Worm (Caenorhabditis elegans) whole organism, L4 larva: Measurements from ENCODE around the gene F59B10.5.

Experiments used
- D1046.2 ChIP-seq: fragments of 200-800 bp; sonication (Bioruptor generic); IDR thresholded peaks from 2 replicates; pipeline ENCODE4 v1.3.6; 2022; ENCODE audit warnings: missing genetic modification characterization, missing compliant biosample characterization
- F10B5.3 ChIP-seq: sonication (generic microtip); optimal IDR thresholded peaks from 2 replicates; lab custom pipeline; 2016; ENCODE audit warnings: mild to moderate bottlenecking, missing genetic modification characterization, missing compliant biosample characterization
- F26F4.8 ChIP-seq: fragments of 200-800 bp; sonication (Bioruptor generic); conservative IDR thresholded peaks from 2 replicates; pipeline ENCODE4 v1.3.6; 2022; ENCODE audit warnings: missing genetic modification characterization, missing compliant biosample characterization
- F44E2.7 ChIP-seq: fragments of 200-800 bp; sonication (Bioruptor generic); IDR thresholded peaks from 2 replicates; pipeline ENCODE4 v2.1.2; 2022; ENCODE audit warnings: missing genetic modification characterization, missing compliant biosample characterization
- T20F7.1 ChIP-seq: fragments of 200-800 bp; sonication (Bioruptor generic); optimal IDR thresholded peaks from 2 replicates; lab custom pipeline; 2018; ENCODE audit warnings: mild to moderate bottlenecking, missing genetic modification characterization, missing compliant biosample characterization
- Y105C5A.15 ChIP-seq: fragments of 200-800 bp; sonication (Bioruptor generic); IDR thresholded peaks from 2 replicates; pipeline ENCODE4 v1.3.6; 2022; ENCODE audit warnings: missing genetic modification characterization, missing compliant biosample characterization
- Y48G9A.11 ChIP-seq: fragments of 200-800 bp; sonication (Bioruptor generic); IDR thresholded peaks from 2 replicates; pipeline ENCODE4 v1.3.6; 2022; ENCODE audit warnings: missing genetic modification reagents, missing genetic modification characterization, missing compliant biosample characterization
- ZK337.2 ChIP-seq: fragments of 200-800 bp; sonication (Bioruptor generic); IDR thresholded peaks from 2 replicates; pipeline ENCODE4 v1.3.6; 2022; ENCODE audit warnings: missing genetic modification reagents, missing genetic modification characterization, missing compliant biosample characterization
- ama-1 ChIP-seq: fragments of 150-350 bp; optimal IDR thresholded peaks from 2 replicates; lab custom pipeline; 2014; ENCODE audit warnings: inconsistent platforms, mixed read lengths
- arid-1 ChIP-seq: fragments of 200-800 bp; sonication (Bioruptor generic); conservative IDR thresholded peaks from 2 replicates; pipeline ENCODE4 v1.3.6; 2022; ENCODE audit warnings: missing genetic modification reagents, missing genetic modification characterization, missing compliant biosample characterization
- attf-4 ChIP-seq: sonication (generic microtip); optimal IDR thresholded peaks from 3 replicates; lab custom pipeline; 2017; ENCODE audit warnings: missing biosample characterization, missing genetic modification characterization
- ceh-20 ChIP-seq: fragments of 200-800 bp; sonication (Bioruptor generic); IDR thresholded peaks from 2 replicates; pipeline ENCODE4 v1.3.6; 2022; ENCODE audit warnings: missing genetic modification reagents, missing genetic modification characterization, missing compliant biosample characterization
- ceh-44 ChIP-seq: fragments of 200-800 bp; sonication (Bioruptor generic); IDR thresholded peaks from 2 replicates; pipeline ENCODE4 v1.3.6; 2022; ENCODE audit warnings: missing genetic modification reagents, missing genetic modification characterization, missing compliant biosample characterization
- ceh-62 ChIP-seq: sonication (generic microtip); optimal IDR thresholded peaks from 2 replicates; lab custom pipeline; 2017; ENCODE audit warnings: missing biosample characterization, missing genetic modification characterization
- ctbp-1 ChIP-seq: fragments of 200-800 bp; sonication (Bioruptor generic); IDR thresholded peaks from 2 replicates; pipeline ENCODE4 v1.3.6; 2022; ENCODE audit warnings: missing genetic modification reagents, missing genetic modification characterization, missing compliant biosample characterization
- daf-19 ChIP-seq: fragments of 200-800 bp; sonication (Bioruptor generic); conservative IDR thresholded peaks from 2 replicates; pipeline ENCODE4 v1.3.6; 2022; ENCODE audit warnings: missing genetic modification characterization, missing compliant biosample characterization
- daf-8 ChIP-seq: fragments of 200-800 bp; sonication (Bioruptor generic); IDR thresholded peaks from 2 replicates; pipeline ENCODE4 v1.3.6; 2022; ENCODE audit warnings: missing genetic modification characterization, missing compliant biosample characterization
- dmd-6 ChIP-seq: fragments of 200-800 bp; sonication (Bioruptor generic); IDR thresholded peaks from 2 replicates; pipeline ENCODE4 v1.3.6; 2022; ENCODE audit warnings: missing genetic modification reagents, missing genetic modification characterization, missing compliant biosample characterization
- dmd-9 ChIP-seq: fragments of 200-800 bp; sonication (Bioruptor generic); IDR thresholded peaks from 2 replicates; pipeline ENCODE4 v1.3.6; 2022; ENCODE audit warnings: missing genetic modification reagents, missing genetic modification characterization, missing compliant biosample characterization
- dve-1 ChIP-seq: sonication (generic microtip); optimal IDR thresholded peaks from 2 replicates; lab custom pipeline; 2017; ENCODE audit warnings: antibody characterized with exemption, mild to moderate bottlenecking, missing genetic modification characterization, missing compliant biosample characterization; ENCODE audit not compliant: insufficient read depth
- egl-27 ChIP-seq: sonication (generic microtip); optimal IDR thresholded peaks from 3 replicates; lab custom pipeline; 2017; ENCODE audit warnings: missing biosample characterization, missing genetic modification reagents, missing genetic modification characterization
- gei-8 ChIP-seq: fragments of 200-800 bp; sonication (Bioruptor generic); optimal IDR thresholded peaks from 2 replicates; lab custom pipeline; 2018; ENCODE audit warnings: mild to moderate bottlenecking, missing genetic modification characterization, missing compliant biosample characterization
- hlh-11 ChIP-seq: fragments of 200-800 bp; sonication (Bioruptor generic); optimal IDR thresholded peaks from 2 replicates; lab custom pipeline; 2018; ENCODE audit warnings: mild to moderate bottlenecking, missing genetic modification characterization, missing compliant biosample characterization
- lim-7 ChIP-seq: fragments of 200-800 bp; sonication (Bioruptor generic); IDR thresholded peaks from 2 replicates; pipeline ENCODE4 v1.3.6; 2022; ENCODE audit warnings: missing genetic modification characterization, missing compliant biosample characterization
- lin-1 ChIP-seq: fragments of 200-800 bp; sonication (Bioruptor generic); IDR thresholded peaks from 2 replicates; pipeline ENCODE4 v1.3.6; 2022; ENCODE audit warnings: missing genetic modification reagents, missing genetic modification characterization, missing compliant biosample characterization
- lin-29 ChIP-seq: fragments of 200-800 bp; sonication (Bioruptor generic); IDR thresholded peaks from 2 replicates; pipeline ENCODE4 v1.3.6; 2022; ENCODE audit warnings: missing genetic modification reagents, missing genetic modification characterization, missing compliant biosample characterization
- lin-39 ChIP-seq: fragments of 150-350 bp; optimal IDR thresholded peaks from 2 replicates; lab custom pipeline; 2014; ENCODE audit warnings: missing biosample characterization, missing genetic modification reagents, missing genetic modification characterization
- lir-3 ChIP-seq: sonication (generic microtip); optimal IDR thresholded peaks from 2 replicates; lab custom pipeline; 2016; ENCODE audit warnings: mild to moderate bottlenecking, missing genetic modification characterization, missing compliant biosample characterization
- madf-9 ChIP-seq: fragments of 200-800 bp; sonication (Bioruptor generic); conservative IDR thresholded peaks from 2 replicates; pipeline ENCODE4 v1.3.6; 2022; ENCODE audit warnings: missing genetic modification reagents, missing genetic modification characterization, missing compliant biosample characterization
- mdl-1 ChIP-seq, 2 experiments: fragments of 150-350 bp in 1 of 2; sonication (generic microtip) in 1 of 2; optimal IDR thresholded peaks; 2 replicates each; lab custom pipeline; 2014 to 2017; ENCODE audit warnings: missing biosample characterization in 2 of 2, missing genetic modification characterization in 2 of 2
- mes-2 ChIP-seq: sonication (generic microtip); optimal IDR thresholded peaks from 2 replicates; lab custom pipeline; 2016; ENCODE audit warnings: missing genotype, mild to moderate bottlenecking, missing genetic modification characterization, missing compliant biosample characterization; ENCODE audit not compliant: poor library complexity, severe bottlenecking
- mxl-3 ChIP-seq: fragments of 200-800 bp; sonication (Bioruptor generic); optimal IDR thresholded peaks from 2 replicates; lab custom pipeline; 2018; ENCODE audit warnings: mild to moderate bottlenecking, missing genetic modification characterization, missing compliant biosample characterization
- nhr-102 ChIP-seq: sonication (generic microtip); optimal IDR thresholded peaks from 2 replicates; lab custom pipeline; 2016; ENCODE audit warnings: mild to moderate bottlenecking, missing genetic modification characterization, moderate library complexity, missing compliant biosample characterization
- nhr-111 ChIP-seq: fragments of 200-800 bp; sonication (Bioruptor generic); optimal IDR thresholded peaks from 2 replicates; lab custom pipeline; 2018; ENCODE audit warnings: mild to moderate bottlenecking, missing genetic modification characterization, missing compliant biosample characterization
- nhr-25 ChIP-seq: sonication (generic microtip); optimal IDR thresholded peaks from 2 replicates; lab custom pipeline; 2017; ENCODE audit warnings: missing genetic modification characterization, mild to moderate bottlenecking, missing compliant biosample characterization, antibody characterized with exemption, moderate library complexity, borderline replicate concordance; ENCODE audit not compliant: insufficient read depth
- nhr-41 ChIP-seq: fragments of 200-800 bp; sonication (Bioruptor generic); IDR thresholded peaks from 2 replicates; pipeline ENCODE4 v1.3.6; 2022; ENCODE audit warnings: missing genetic modification reagents, missing genetic modification characterization, missing compliant biosample characterization
- nhr-6 ChIP-seq: fragments of 150-350 bp; optimal IDR thresholded peaks from 2 replicates; lab custom pipeline; 2014; ENCODE audit warnings: missing biosample characterization, missing genetic modification characterization
- nhr-76 ChIP-seq: fragments of 150-350 bp; optimal IDR thresholded peaks from 2 replicates; lab custom pipeline; 2014; ENCODE audit warnings: missing biosample characterization, missing genetic modification characterization
- php-3 ChIP-seq: fragments of 200-800 bp; sonication (Bioruptor generic); IDR thresholded peaks from 2 replicates; pipeline ENCODE4 v1.3.6; 2022; ENCODE audit warnings: missing genetic modification reagents, missing genetic modification characterization, missing compliant biosample characterization
- saeg-2 ChIP-seq: fragments of 200-800 bp; sonication (Bioruptor generic); IDR thresholded peaks from 2 replicates; pipeline ENCODE4 v1.3.6; 2022; ENCODE audit warnings: missing genetic modification reagents, missing genetic modification characterization, missing compliant biosample characterization
- snpc-1.2 ChIP-seq: fragments of 200-800 bp; sonication (Bioruptor generic); IDR thresholded peaks from 2 replicates; pipeline ENCODE4 v1.3.6; 2022; ENCODE audit warnings: missing genetic modification reagents, missing genetic modification characterization, missing compliant biosample characterization
- snpc-4 ChIP-seq: fragments of 150-350 bp; optimal IDR thresholded peaks from 2 replicates; lab custom pipeline; 2014; ENCODE audit warnings: missing biosample characterization, missing genetic modification characterization
- spr-3 ChIP-seq: fragments of 200-800 bp; sonication (Bioruptor generic); optimal IDR thresholded peaks from 2 replicates; lab custom pipeline; 2018; ENCODE audit warnings: mild to moderate bottlenecking, missing genetic modification characterization, missing compliant biosample characterization
- tra-1 ChIP-seq: fragments of 200-800 bp; sonication (Bioruptor generic); IDR thresholded peaks from 2 replicates; pipeline ENCODE4 v1.3.6; 2022; ENCODE audit warnings: missing genetic modification reagents, missing genetic modification characterization, missing compliant biosample characterization
- unc-130 ChIP-seq: sonication (generic microtip); optimal IDR thresholded peaks from 2 replicates; lab custom pipeline; 2016; ENCODE audit warnings: missing genetic modification reagents, missing genetic modification characterization, missing compliant biosample characterization
- unc-39 ChIP-seq: sonication (generic microtip); optimal IDR thresholded peaks from 2 replicates; lab custom pipeline; 2017; ENCODE audit warnings: missing biosample characterization, missing genetic modification characterization
- unc-62 ChIP-seq, 3 experiments: fragments of 150-350 bp in 1 of 3; sonication (generic microtip); optimal IDR thresholded peaks in 2 of 3; peaks in 1 of 3; 1 replicate in 1 of 3; 2 replicates in 2 of 3; lab custom pipeline; 2014 to 2017; ENCODE audit warnings: missing biosample characterization in 3 of 3, missing genetic modification characterization in 3 of 3, missing genetic modification reagents in 3 of 3, missing genotype in 1 of 3
- ztf-11 ChIP-seq: fragments of 150-350 bp; optimal IDR thresholded peaks from 2 replicates; lab custom pipeline; 2014; ENCODE audit warnings: missing biosample characterization, missing genetic modification characterization

The F59B10.5 gene

ce11 chrII:10542654-10543456 lies 19.4 kb upstream of the F59B10.5 start (continued):
- TF ChIP-seq spr-3 (GFP tag; lab: Kevin White, UChicago): peak; percentile 36
- TF ChIP-seq Y105C5A.15: peak; percentile 14; the same call in 1 of the 2 replicates
- TF ChIP-seq D1046.2 (GFP tag; lab: Robert Waterston, UW): peak; percentile 57; the same call in 1 of the 2 replicates
- peak; percentile 50 for TF ChIP-seq nhr-41
- peak; percentile 22 for TF ChIP-seq attf-4 (tag; lab: Kevin White, UChicago)
- TF ChIP-seq nhr-6: peak; percentile 4
- TF ChIP-seq arid-1 (GFP tag; lab: Robert Waterston, UW): peak; percentile 66; the same call in 1 of the 2 replicates
- peak; percentile 2; the same call in 1 of the 2 replicates for TF ChIP-seq dmd-9 (GFP tag; lab: Robert Waterston, UW)
- TF ChIP-seq madf-9 (GFP tag; lab: Robert Waterston, UW): peak; percentile 4; the same call in 1 of the 2 replicates
- TF ChIP-seq nhr-111 (GFP tag; lab: Kevin White, UChicago): no peak
- peak; percentile 55; the same call in 1 of the 2 replicates for TF ChIP-seq ZK337.2
- TF ChIP-seq daf-19: peak; percentile 70; the same call in 1 of the 2 replicates
- TF ChIP-seq unc-39: no peak
- TF ChIP-seq snpc-1.2 (GFP tag; lab: Robert Waterston, UW): peak; percentile 70
- TF ChIP-seq ama-1 (lab: Kevin White, UChicago): peak; percentile 90
- peak; percentile 16; the same call in 1 of the 2 replicates for TF ChIP-seq dmd-6
- 0 out of 2 replicates have a peak, but pooled peaks have one; percentile 6 for TF ChIP-seq F26F4.8
- TF ChIP-seq lin-1 (GFP tag; lab: Robert Waterston, UW): no peak; the same call in none of the 2 replicates
- no peak for TF ChIP-seq F44E2.7 (GFP tag; lab: Robert Waterston, UW)
- TF ChIP-seq mes-2 (tag; lab: Kevin White, UChicago): peak; percentile 21
- TF ChIP-seq daf-8: no peak
- TF ChIP-seq lim-7: peak; percentile 62; the same call in 1 of the 2 replicates
- peak; percentile 67; the same call in 1 of the 2 replicates for TF ChIP-seq ctbp-1 (GFP tag; lab: Robert Waterston, UW)
- peak; percentile 42; the same call in 1 of the 2 replicates for TF ChIP-seq saeg-2 (GFP tag; lab: Robert Waterston, UW)
- no peak for TF ChIP-seq nhr-76 (tag; lab: Kevin White, UChicago)
- peak; percentile 1 for TF ChIP-seq gei-8 (GFP tag; lab: Kevin White, UChicago)
- TF ChIP-seq nhr-25 (tag; lab: Kevin White, UChicago): peak; percentile 72
- TF ChIP-seq tra-1 (GFP tag; lab: Robert Waterston, UW): peak; percentile 39; the same call in 1 of the 2 replicates
- peak; percentile 74 for TF ChIP-seq ceh-20 (GFP tag; lab: Robert Waterston, UW)
- no peak for TF ChIP-seq egl-27 (tag; lab: Kevin White, UChicago)
- TF ChIP-seq mdl-1 (tag; optimal IDR thresholded peaks at IDR 0.05; lab: Kevin White, UChicago): peak in 1 of 2 experiments; percentile 7
- peak; percentile 52 for TF ChIP-seq lin-29
- TF ChIP-seq snpc-4: no peak
- TF ChIP-seq php-3 (GFP tag; lab: Robert Waterston, UW): peak; percentile 51; the same call in 1 of the 2 replicates
- TF ChIP-seq unc-62 (GFP tag; optimal IDR thresholded peaks at IDR 0.05 in 1 of 2; lab: Kevin White, UChicago): peak in 1 of 2 experiments; percentile 72
- no peak for TF ChIP-seq unc-62 (tag; optimal IDR thresholded peaks at IDR 0.05; lab: Kevin White, UChicago)
- TF ChIP-seq mxl-3 (GFP tag; lab: Kevin White, UChicago): no peak

ce11 chrII:10541923-10542486 lies 18.5 kb upstream of the F59B10.5 start, which contains the start of gene pro-1:
TSS of gene pro-1 (minus strand) at chrII:10541996.
- no peak for TF ChIP-seq unc-130 (GFP tag; lab: Kevin White, UChicago)
- TF ChIP-seq lir-3 (tag; lab: Kevin White, UChicago): no peak
- no peak for TF ChIP-seq lin-39 (tag; lab: Kevin White, UChicago)
- peak; percentile 90 for TF ChIP-seq dve-1 (tag; lab: Kevin White, UChicago)
- TF ChIP-seq hlh-11: peak; percentile 76
- TF ChIP-seq tra-1 (GFP tag; lab: Robert Waterston, UW): peak; percentile 65
- peak; percentile 83 for TF ChIP-seq T20F7.1 (GFP tag; lab: Kevin White, UChicago)
- no peak for TF ChIP-seq ceh-62 (tag; lab: Kevin White, UChicago)
- TF ChIP-seq nhr-102: peak; percentile 85
- no peak for TF ChIP-seq F10B5.3 (tag; lab: Kevin White, UChicago)
- TF ChIP-seq ceh-44 (GFP tag; lab: Robert Waterston, UW): no peak
- peak; percentile 92 for TF ChIP-seq ceh-20 (GFP tag; lab: Robert Waterston, UW)
- peak; percentile 56; the same call in 1 of the 2 replicates for TF ChIP-seq Y48G9A.11 (GFP tag; lab: Robert Waterston, UW)
- no peak for TF ChIP-seq ztf-11 (tag; lab: Kevin White, UChicago)
